Worm (Caenorhabditis elegans) whole organism, L3 larva: Measurements from ENCODE around the gene K07B1.7.

ENCODE experiments used
- R02D3.7 ChIP-seq: fragments of 150-350 bp; optimal IDR thresholded peaks from 2 replicates; lab custom pipeline; 2014; ENCODE audit warnings: missing biosample characterization, missing genetic modification characterization
- ama-1 ChIP-seq: fragments of 150-350 bp; optimal IDR thresholded peaks from 2 replicates; lab custom pipeline; 2018
- ceh-9 ChIP-seq: sonication (generic microtip); optimal IDR thresholded peaks from 2 replicates; lab custom pipeline; 2018; ENCODE audit warnings: missing biosample characterization, missing genetic modification characterization
- daf-12 ChIP-seq: fragments of 150-350 bp; optimal IDR thresholded peaks from 2 replicates; lab custom pipeline; 2014; ENCODE audit warnings: missing biosample characterization, missing genetic modification reagents, missing genetic modification characterization
- egl-27 ChIP-seq: sonication (generic microtip); optimal IDR thresholded peaks from 4 replicates; lab custom pipeline; 2017; ENCODE audit warnings: missing biosample characterization, missing genetic modification reagents, missing genetic modification characterization
- egl-5 ChIP-seq: fragments of 150-350 bp; optimal IDR thresholded peaks from 2 replicates; lab custom pipeline; 2017; ENCODE audit warnings: missing biosample characterization, missing genetic modification reagents, missing genetic modification characterization, inconsistent platforms
- elt-1 ChIP-seq: fragments of 150-350 bp; optimal IDR thresholded peaks from 2 replicates; lab custom pipeline; 2014; ENCODE audit warnings: missing biosample characterization, missing genetic modification characterization
- elt-2 ChIP-seq: sonication (generic microtip); optimal IDR thresholded peaks from 2 replicates; lab custom pipeline; 2016; ENCODE audit warnings: missing genetic modification reagents, mild to moderate bottlenecking, missing genetic modification characterization, missing compliant biosample characterization
- elt-3 ChIP-seq, 3 experiments: fragments of 150-350 bp in 1 of 3; sonication (generic microtip) in 2 of 3; optimal IDR thresholded peaks; 2 replicates in 2 of 3; 4 replicates in 1 of 3; lab custom pipeline; 2014 to 2017; ENCODE audit warnings: missing biosample characterization in 3 of 3, missing genetic modification characterization in 3 of 3
- eor-1 ChIP-seq, 2 experiments: fragments of 150-350 bp; optimal IDR thresholded peaks; 2 replicates each; lab custom pipeline; 2014 to 2018; ENCODE audit warnings: missing biosample characterization in 2 of 2, missing genetic modification characterization in 2 of 2
- fkh-10 ChIP-seq: sonication (generic microtip); optimal IDR thresholded peaks from 2 replicates; lab custom pipeline; 2017; ENCODE audit warnings: missing biosample characterization, missing genetic modification reagents, missing genetic modification characterization
- fos-1 ChIP-seq: fragments of 150-350 bp; optimal IDR thresholded peaks from 2 replicates; lab custom pipeline; 2014; ENCODE audit warnings: missing biosample characterization, missing genetic modification characterization
- hmg-11 ChIP-seq: sonication (generic microtip); optimal IDR thresholded peaks from 2 replicates; lab custom pipeline; 2016; ENCODE audit warnings: missing genetic modification characterization, missing compliant biosample characterization
- jun-1 ChIP-seq: fragments of 150-350 bp; optimal IDR thresholded peaks from 2 replicates; lab custom pipeline; 2014; ENCODE audit warnings: missing biosample characterization, missing genetic modification reagents, missing genetic modification characterization
- lin-15B ChIP-seq: fragments of 150-350 bp; optimal IDR thresholded peaks from 2 replicates; lab custom pipeline; 2014; ENCODE audit warnings: missing biosample characterization, missing genetic modification characterization
- lin-39 ChIP-seq: fragments of 150-350 bp; optimal IDR thresholded peaks from 2 replicates; lab custom pipeline; 2018; ENCODE audit warnings: missing biosample characterization, missing genetic modification reagents, missing genetic modification characterization
- lsy-12 ChIP-seq: sonication (generic microtip); optimal IDR thresholded peaks from 2 replicates; lab custom pipeline; 2016; ENCODE audit warnings: mild to moderate bottlenecking, missing genetic modification characterization, missing compliant biosample characterization
- mml-1 ChIP-seq: fragments of 150-350 bp; sonication (generic microtip); optimal IDR thresholded peaks from 3 replicates; lab custom pipeline; 2014; ENCODE audit warnings: missing biosample characterization, missing genetic modification characterization
- nfya-1 ChIP-seq: sonication (generic microtip); optimal IDR thresholded peaks from 2 replicates; lab custom pipeline; 2017; ENCODE audit warnings: missing genetic modification characterization, mild to moderate bottlenecking, missing compliant biosample characterization, antibody characterized with exemption, moderate library complexity; ENCODE audit not compliant: insufficient read depth
- nhr-11 ChIP-seq: fragments of 150-350 bp; optimal IDR thresholded peaks from 2 replicates; lab custom pipeline; 2014; ENCODE audit warnings: missing biosample characterization, missing genetic modification characterization
- nhr-23 ChIP-seq: fragments of 150-350 bp; optimal IDR thresholded peaks from 2 replicates; lab custom pipeline; 2014; ENCODE audit warnings: missing biosample characterization, missing genetic modification reagents, missing genetic modification characterization
- nhr-237 ChIP-seq: fragments of 150-350 bp; optimal IDR thresholded peaks from 2 replicates; lab custom pipeline; 2014; ENCODE audit warnings: missing biosample characterization, missing genetic modification characterization
- nhr-25 ChIP-seq: sonication (generic microtip); optimal IDR thresholded peaks from 2 replicates; lab custom pipeline; 2017; ENCODE audit warnings: missing biosample characterization, missing genetic modification characterization
- nhr-43 ChIP-seq: sonication (generic microtip); optimal IDR thresholded peaks from 2 replicates; lab custom pipeline; 2016; ENCODE audit warnings: mild to moderate bottlenecking, missing genetic modification characterization, missing compliant biosample characterization; ENCODE audit not compliant: poor library complexity, severe bottlenecking
- nhr-67 ChIP-seq: fragments of 150-350 bp; optimal IDR thresholded peaks from 2 replicates; lab custom pipeline; 2014; ENCODE audit warnings: missing biosample characterization, missing genetic modification characterization
- nhr-76 ChIP-seq: fragments of 150-350 bp; sonication (generic microtip); optimal IDR thresholded peaks from 5 replicates; lab custom pipeline; 2014; ENCODE audit warnings: missing biosample characterization, missing genetic modification characterization
- nhr-77 ChIP-seq: fragments of 150-350 bp; optimal IDR thresholded peaks from 2 replicates; lab custom pipeline; 2014; ENCODE audit warnings: missing biosample characterization, missing genetic modification characterization
- pha-4 ChIP-seq: fragments of 150-350 bp; optimal IDR thresholded peaks from 2 replicates; lab custom pipeline; 2014; ENCODE audit warnings: missing biosample characterization, missing genetic modification reagents, missing genetic modification characterization
- pqm-1 ChIP-seq: fragments of 150-350 bp; optimal IDR thresholded peaks from 2 replicates; lab custom pipeline; 2017; ENCODE audit warnings: missing biosample characterization, missing genetic modification characterization, inconsistent platforms
- sea-2 ChIP-seq: fragments of 150-350 bp; sonication (generic microtip); optimal IDR thresholded peaks from 4 replicates; lab custom pipeline; 2014; ENCODE audit warnings: missing biosample characterization, missing genetic modification reagents, missing genetic modification characterization
- snpc-4 ChIP-seq: fragments of 150-350 bp; optimal IDR thresholded peaks from 2 replicates; lab custom pipeline; 2014; ENCODE audit warnings: missing biosample characterization, missing genetic modification characterization
- unc-39 ChIP-seq: sonication (generic microtip); optimal IDR thresholded peaks from 4 replicates; lab custom pipeline; 2017; ENCODE audit warnings: missing biosample characterization, missing genetic modification characterization
- unc-62 ChIP-seq: fragments of 150-350 bp; sonication (generic microtip); optimal IDR thresholded peaks from 4 replicates; lab custom pipeline; 2014; ENCODE audit warnings: missing biosample characterization, missing genetic modification reagents, missing genetic modification characterization
- zag-1 ChIP-seq: fragments of 150-350 bp; optimal IDR thresholded peaks from 2 replicates; lab custom pipeline; 2014; ENCODE audit warnings: missing biosample characterization, missing genetic modification characterization
- ztf-4 ChIP-seq: fragments of 150-350 bp; optimal IDR thresholded peaks from 2 replicates; lab custom pipeline; 2014; ENCODE audit warnings: missing biosample characterization, missing genetic modification characterization

The K07B1.7 gene

ce11 chrV:9394938-9395639 is 48.3 kb upstream of the K07B1.7 start:
- peak; percentile 54 for TF ChIP-seq pha-4 (tag; lab: Kevin White, UChicago)
- TF ChIP-seq eor-1 (tag; optimal IDR thresholded peaks at IDR 0.05; lab: Kevin White, UChicago) = no peak
- TF ChIP-seq lin-39 (tag; lab: Kevin White, UChicago) = no peak
- TF ChIP-seq nhr-23 = peak; percentile 10
- peak; percentile 45 for TF ChIP-seq nhr-25 (tag; lab: Kevin White, UChicago)
- TF ChIP-seq fkh-10 (GFP tag; lab: Kevin White, UChicago) = no peak
- no peak for TF ChIP-seq elt-3 (tag; optimal IDR thresholded peaks at IDR 0.05; lab: Kevin White, UChicago)
- no peak for TF ChIP-seq nfya-1 (tag; lab: Kevin White, UChicago)
- TF ChIP-seq zag-1 (tag; lab: Kevin White, UChicago) = no peak
- TF ChIP-seq pqm-1 (tag; lab: Kevin White, UChicago) = no peak
- TF ChIP-seq, all 47 proteins: peak for 3

ce11 chrV:9391959-9392358 is 45.2 kb upstream of the K07B1.7 start:
- no peak for TF ChIP-seq nhr-43 (tag; lab: Kevin White, UChicago)
- no peak for TF ChIP-seq nhr-11 (tag; lab: Kevin White, UChicago)
- no peak for TF ChIP-seq lin-15B (tag; lab: Kevin White, UChicago)
- TF ChIP-seq egl-5 (tag; lab: Kevin White, UChicago) = no peak
- TF ChIP-seq eor-1 (tag; optimal IDR thresholded peaks at IDR 0.05; lab: Kevin White, UChicago) = no peak
- TF ChIP-seq lsy-12 (tag; lab: Kevin White, UChicago) = no peak
- TF ChIP-seq ama-1 (lab: Kevin White, UChicago) = no peak
- TF ChIP-seq sea-2 = no peak
- no peak for TF ChIP-seq hmg-11 (tag; lab: Kevin White, UChicago)
- no peak for TF ChIP-seq daf-12 (tag; lab: Kevin White, UChicago)
- TF ChIP-seq nfya-1 (tag; lab: Kevin White, UChicago) = peak; percentile 5
- no peak for TF ChIP-seq unc-62 (GFP tag; lab: Kevin White, UChicago)
- no peak for TF ChIP-seq nhr-77
- TF ChIP-seq unc-39 (tag; lab: Kevin White, UChicago) = no peak
- TF ChIP-seq nhr-67 (tag; lab: Kevin White, UChicago) = no peak
- TF ChIP-seq snpc-4 (tag; lab: Kevin White, UChicago) = peak; percentile 91
- no peak for TF ChIP-seq ceh-9 (tag; lab: Kevin White, UChicago)

- TF ChIP-seq pha-4 (tag; lab: Kevin White, UChicago) (no peak), egl-5 (tag; lab: Kevin White, UChicago) (no peak), lsy-12 (tag; lab: Kevin White, UChicago) (no peak), nhr-237 (no peak), snpc-4 (tag; lab: Kevin White, UChicago) (no peak), elt-2 (tag; lab: Kevin White, UChicago) (no peak), sea-2 (no peak), mml-1 (tag; lab: Kevin White, UChicago) (no peak), unc-62 (GFP tag; lab: Kevin White, UChicago) (no peak), hmg-11 (tag; lab: Kevin White, UChicago) (no peak), jun-1 (tag; lab: Kevin White, UChicago) (no peak), nhr-76 (tag; lab: Kevin White, UChicago) (no peak), nfya-1 (tag; lab: Kevin White, UChicago) (no peak), eor-1 (tag; optimal IDR thresholded peaks at IDR 0.05; lab: Kevin White, UChicago) (no peak), pqm-1 (tag; lab: Kevin White, UChicago) (no peak), elt-1 (no peak), egl-27 (tag; lab: Kevin White, UChicago) (no peak), ztf-4 (tag; lab: Kevin White, UChicago) (no peak), R02D3.7 (tag; lab: Kevin White, UChicago) (no peak)
Measured at ce11 chrV:9386143-9386542, 39.4 kb upstream of the K07B1.7 start, which contains the start of gene hum-2. hum-2 (plus strand) TSS chrV:9386175.

- TF ChIP-seq fos-1 (tag; lab: Kevin White, UChicago) (no peak), lin-39 (tag; lab: Kevin White, UChicago) (no peak), elt-2 (tag; lab: Kevin White, UChicago) (no peak)
Measured at ce11 chrV:9384949-9385348, 38.2 kb upstream of the K07B1.7 start.
